Fruit fly (Drosophila melanogaster) whole organism, wandering third instar larva: ENCODE results near the gene puc.

ENCODE experiments used
- Abd-B ChIP-seq: fragments of >200 bp; optimal IDR thresholded peaks from 2 replicates; lab custom pipeline; 2017; ENCODE audit warnings: missing biosample characterization, missing genetic modification characterization
- CG32264 ChIP-seq: fragments of 200-800 bp; sonication (Bioruptor generic); optimal IDR thresholded peaks from 2 replicates; lab custom pipeline; 2016; ENCODE audit warnings: missing biosample characterization, missing genetic modification characterization
- CG9705 ChIP-seq: fragments of 200-800 bp; sonication (Bioruptor generic); optimal IDR thresholded peaks from 2 replicates; lab custom pipeline; 2018; ENCODE audit warnings: missing biosample characterization, mild to moderate bottlenecking, missing genetic modification characterization
- CrebA ChIP-seq: fragments of 200-800 bp; sonication (Bioruptor generic); optimal IDR thresholded peaks from 2 replicates; lab custom pipeline; 2016; ENCODE audit warnings: missing biosample characterization, mild to moderate bottlenecking, missing genetic modification characterization, borderline replicate concordance
- Dfd ChIP-seq: fragments of >200 bp; optimal IDR thresholded peaks from 2 replicates; lab custom pipeline; 2017; ENCODE audit warnings: missing biosample characterization, missing genetic modification characterization
- Dif ChIP-seq: fragments of 200-275, 200-300 bp; sonication (Bioruptor generic); optimal IDR thresholded peaks from 2 replicates; lab custom pipeline; 2018; ENCODE audit warnings: missing biosample characterization, missing genetic modification characterization; ENCODE audit not compliant: partially characterized antibody
- GATAd ChIP-seq: sonication (Bioruptor generic); optimal IDR thresholded peaks from 2 replicates; lab custom pipeline; 2016; ENCODE audit warnings: missing biosample characterization, missing genetic modification characterization
- Hnf4 ChIP-seq: fragments of 200-800 bp; sonication (Bioruptor generic); optimal IDR thresholded peaks from 2 replicates; lab custom pipeline; 2016; ENCODE audit warnings: missing biosample characterization, mild to moderate bottlenecking, missing genetic modification characterization
- Hr78 ChIP-seq: fragments of >200 bp; optimal IDR thresholded peaks from 2 replicates; lab custom pipeline; 2017; ENCODE audit warnings: missing biosample characterization, missing genetic modification characterization
- Hr83 ChIP-seq: fragments of 200-300 bp; sonication (Bioruptor generic); optimal IDR thresholded peaks from 2 replicates; lab custom pipeline; 2016; ENCODE audit warnings: missing biosample characterization, mild to moderate bottlenecking, missing genetic modification characterization, moderate library complexity; ENCODE audit not compliant: poor library complexity, severe bottlenecking
- Jra ChIP-seq: sonication (Bioruptor generic); optimal IDR thresholded peaks from 2 replicates; lab custom pipeline; 2016; ENCODE audit warnings: missing biosample characterization, missing genetic modification characterization
- Mio ChIP-seq: sonication (Bioruptor generic); optimal IDR thresholded peaks from 2 replicates; lab custom pipeline; 2016; ENCODE audit warnings: missing biosample characterization, missing genetic modification characterization
- Myc ChIP-seq: fragments of >200 bp; optimal IDR thresholded peaks from 2 replicates; lab custom pipeline; 2017
- N ChIP-seq: fragments of >200 bp; optimal IDR thresholded peaks from 2 replicates; lab custom pipeline; 2018; ENCODE audit warnings: missing biosample characterization, missing external identifiers, missing genetic modification characterization
- OdsH ChIP-seq: fragments of 200-800 bp; sonication (Bioruptor generic); optimal IDR thresholded peaks from 2 replicates; lab custom pipeline; 2016; ENCODE audit warnings: missing biosample characterization, mild to moderate bottlenecking, missing genetic modification characterization
- Rel ChIP-seq, 2 experiments: fragments of 200-800 bp; sonication (Bioruptor generic) in 1 of 2; optimal IDR thresholded peaks; 2 replicates in 1 of 2; 3 replicates in 1 of 2; lab custom pipeline; 2016 to 2019; ENCODE audit warnings: mild to moderate bottlenecking in 2 of 2, missing biosample characterization in 2 of 2, missing genetic modification characterization in 2 of 2, moderate library complexity in 1 of 2
- Sp1 ChIP-seq: fragments of 200-800 bp; sonication (Bioruptor generic); optimal IDR thresholded peaks from 3 replicates; lab custom pipeline; 2019; ENCODE audit warnings: missing biosample characterization, mild to moderate bottlenecking, missing genetic modification characterization, moderate library complexity
- Vsx2 ChIP-seq: fragments of 200-300, 225-300 bp; sonication (Bioruptor generic); optimal IDR thresholded peaks from 2 replicates; lab custom pipeline; 2018; ENCODE audit warnings: missing biosample characterization, missing genetic modification characterization; ENCODE audit not compliant: partially characterized antibody
- br ChIP-seq: fragments of 200-800 bp; sonication (Bioruptor generic); optimal IDR thresholded peaks from 2 replicates; lab custom pipeline; 2016; ENCODE audit warnings: missing biosample characterization, missing genetic modification characterization
- brk ChIP-seq: fragments of 200-800 bp; sonication (Bioruptor generic); optimal IDR thresholded peaks from 2 replicates; lab custom pipeline; 2016; ENCODE audit warnings: missing biosample characterization, mild to moderate bottlenecking, missing genetic modification characterization
- dl ChIP-seq, 2 experiments: fragments of 175-275, 200-275 bp in 1 of 2; fragments of 200-275 bp in 1 of 2; sonication (Bioruptor generic); optimal IDR thresholded peaks; lab custom pipeline; 2018; ENCODE audit warnings: mild to moderate bottlenecking in 2 of 2, missing biosample characterization in 2 of 2, missing genetic modification characterization in 2 of 2, moderate library complexity in 2 of 2; ENCODE audit not compliant: partially characterized antibody in 2 of 2, insufficient read depth in 1 of 2
- dmrt93B ChIP-seq: fragments of 200-800 bp; sonication (Bioruptor generic); optimal IDR thresholded peaks from 2 replicates; lab custom pipeline; 2018; ENCODE audit warnings: missing biosample characterization, mild to moderate bottlenecking, missing genetic modification characterization
- dsf ChIP-seq: sonication (Bioruptor generic); optimal IDR thresholded peaks from 2 replicates; lab custom pipeline; 2016; ENCODE audit warnings: missing biosample characterization, missing genetic modification characterization, borderline replicate concordance
- foxo ChIP-seq, 2 experiments: fragments of 200-800 bp; sonication (Bioruptor generic); optimal IDR thresholded peaks; 2 replicates in 1 of 2; 3 replicates in 1 of 2; lab custom pipeline; 2016 to 2017; ENCODE audit warnings: missing biosample characterization in 2 of 2, missing genetic modification characterization in 2 of 2
- h ChIP-seq: fragments of 200-800 bp; sonication (Bioruptor generic); optimal IDR thresholded peaks from 3 replicates; lab custom pipeline; 2016; ENCODE audit warnings: missing biosample characterization, mild to moderate bottlenecking, missing genetic modification characterization
- jim ChIP-seq: fragments of 175-275, 200-325 bp; sonication (Bioruptor generic); optimal IDR thresholded peaks from 2 replicates; lab custom pipeline; 2016; ENCODE audit warnings: missing biosample characterization, mild to moderate bottlenecking, missing genetic modification characterization
- lola ChIP-seq: fragments of >200 bp; optimal IDR thresholded peaks from 2 replicates; lab custom pipeline; 2017; ENCODE audit warnings: missing biosample characterization, missing genetic modification characterization
- pan ChIP-seq: fragments of >200 bp; optimal IDR thresholded peaks from 2 replicates; lab custom pipeline; 2017
- psq ChIP-seq: fragments of 200-800 bp; sonication (Bioruptor generic); optimal IDR thresholded peaks from 3 replicates; lab custom pipeline; 2017; ENCODE audit warnings: missing biosample characterization, mild to moderate bottlenecking, missing genetic modification characterization, moderate library complexity
- rgr ChIP-seq: fragments of 200-800 bp; sonication (Bioruptor generic); optimal IDR thresholded peaks from 3 replicates; lab custom pipeline; 2016; ENCODE audit warnings: missing biosample characterization, mild to moderate bottlenecking, missing genetic modification characterization
- sage ChIP-seq: fragments of 200-800 bp; sonication (Bioruptor generic); optimal IDR thresholded peaks from 2 replicates; lab custom pipeline; 2016; ENCODE audit warnings: missing biosample characterization, mild to moderate bottlenecking, missing genetic modification characterization
- tai ChIP-seq: sonication (Bioruptor generic); optimal IDR thresholded peaks from 2 replicates; lab custom pipeline; 2016; ENCODE audit warnings: missing biosample characterization, missing genetic modification characterization
- usp ChIP-seq: fragments of >200 bp; optimal IDR thresholded peaks from 2 replicates; lab custom pipeline; 2017; ENCODE audit warnings: missing biosample characterization, missing genetic modification characterization

The puc gene

DNA sequence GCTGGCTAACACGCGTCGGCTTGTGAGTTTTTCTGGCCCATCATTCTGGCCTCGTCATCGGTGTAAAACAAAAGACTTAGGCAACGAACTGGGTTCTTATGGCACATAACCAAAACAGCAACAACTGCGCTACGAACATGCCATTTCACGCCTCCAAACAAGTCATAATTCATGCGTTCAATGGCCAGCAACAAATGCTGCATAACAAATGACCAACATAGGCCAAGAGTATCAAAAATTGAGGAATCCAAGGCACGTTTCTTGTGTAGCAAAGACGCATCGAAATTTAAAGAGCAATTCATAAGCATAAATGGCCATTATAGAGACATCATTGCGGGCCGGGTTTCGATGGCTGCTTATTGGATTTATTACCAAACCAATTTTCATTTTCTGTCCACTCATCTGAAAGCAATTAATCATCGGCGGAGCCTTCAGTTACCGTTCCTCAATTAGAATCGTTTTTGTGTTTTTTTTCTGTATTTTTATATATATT lies 41.8 kb downstream of the puc start:
- TF ChIP-seq N (no peak), GATAd (GFP tag; lab: Kevin White, UChicago) (no peak), Vsx2 (GFP tag; lab: Kevin White, UChicago) (no peak), rgr (GFP tag; lab: Kevin White, UChicago) (no peak), dmrt93B (no peak), Dif (GFP tag; lab: Kevin White, UChicago) (no peak)

DNA sequence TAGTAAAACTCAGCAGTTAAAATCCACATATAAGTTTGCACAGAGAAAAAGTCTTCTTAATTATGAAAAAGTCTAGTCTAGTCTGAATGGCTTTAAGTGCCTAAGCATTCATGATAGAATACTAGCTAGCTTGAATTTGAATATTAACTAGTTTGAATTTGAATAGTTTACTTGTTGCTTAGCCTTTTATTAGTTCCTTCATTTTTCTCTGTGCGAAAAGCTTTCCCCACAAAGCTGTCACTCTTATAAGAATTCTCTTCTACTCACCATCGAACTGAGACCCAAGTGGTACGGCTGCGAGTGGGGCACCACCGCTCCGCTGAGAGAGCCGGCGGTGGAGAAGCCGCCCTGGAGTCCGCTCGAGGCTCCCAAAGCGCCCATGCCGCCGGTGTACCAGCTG lies 43.9 kb downstream of the puc start:
- TF ChIP-seq Jra (GFP tag; lab: Kevin White, UChicago) (no peak), Mio (GFP tag; lab: Kevin White, UChicago) (no peak), Hr83 (GFP tag; lab: Kevin White, UChicago) (no peak), OdsH (GFP tag; lab: Kevin White, UChicago) (no peak)

- TF ChIP-seq tai (GFP tag; lab: Kevin White, UChicago) = no peak
- no peak for TF ChIP-seq Rel (GFP tag; optimal IDR thresholded peaks at IDR 0.05; lab: Kevin White, UChicago)
- peak; percentile 71 for TF ChIP-seq Rel (tag; optimal IDR thresholded peaks at IDR 0.05; lab: Kevin White, UChicago)
Measured at dm6 chr3R:8149995-8150394, 44.9 kb downstream of the puc start.

- TF ChIP-seq foxo (GFP tag; optimal IDR thresholded peaks at IDR 0.05; lab: Kevin White, UChicago) (no peak), OdsH (GFP tag; lab: Kevin White, UChicago) (no peak), br (GFP tag; lab: Kevin White, UChicago) (no peak), brk (GFP tag; lab: Kevin White, UChicago) (no peak), GATAd (GFP tag; lab: Kevin White, UChicago) (no peak), psq (GFP tag; lab: Kevin White, UChicago) (no peak), tai (GFP tag; lab: Kevin White, UChicago) (no peak)
Measured at dm6 chr3R:8151163-8151562, 46.0 kb downstream of the puc start.

DNA sequence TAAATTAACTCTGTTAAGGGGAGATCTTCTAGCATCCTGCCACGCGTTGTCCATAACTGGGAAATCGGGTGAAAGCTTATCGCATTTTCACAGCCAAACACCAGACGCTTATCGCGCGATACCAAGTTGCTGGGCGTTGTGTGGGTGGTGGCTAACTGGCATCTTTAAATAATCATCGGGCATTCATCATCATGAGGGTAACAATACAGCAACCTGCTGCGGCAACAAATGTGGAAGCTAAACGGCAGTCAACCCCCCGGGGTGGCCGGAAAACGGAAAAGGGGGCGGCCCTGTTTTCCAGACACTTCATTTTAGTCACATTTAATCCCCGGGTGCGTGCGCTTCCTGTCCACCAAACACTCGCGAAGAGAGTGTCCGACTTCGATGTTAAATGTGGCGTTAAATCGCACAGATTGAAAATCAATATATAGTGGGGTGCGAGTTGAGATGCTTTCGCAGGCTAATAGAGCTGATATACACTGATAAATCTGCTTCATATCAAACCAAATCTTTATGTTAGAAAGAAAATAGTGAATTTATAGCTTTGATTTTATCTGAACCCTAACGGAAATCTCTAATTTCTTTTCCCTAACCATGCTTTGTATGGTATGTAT lies 47.6 kb downstream of the puc start:
- TF ChIP-seq Hr78 (no peak), Sp1 (GFP tag; lab: Kevin White, UChicago) (no peak), N (no peak), tai (GFP tag; lab: Kevin White, UChicago) (no peak), psq (GFP tag; lab: Kevin White, UChicago) (no peak), Dif (GFP tag; lab: Kevin White, UChicago) (no peak), Jra (GFP tag; lab: Kevin White, UChicago) (no peak), GATAd (GFP tag; lab: Kevin White, UChicago) (no peak), dsf (GFP tag; lab: Kevin White, UChicago) (no peak), CG32264 (GFP tag; lab: Kevin White, UChicago) (no peak), Hr83 (GFP tag; lab: Kevin White, UChicago) (no peak), Myc (lab: Kevin White, UChicago) (no peak), jim (GFP tag; lab: Kevin White, UChicago) (no peak), CrebA (no peak), Dfd (no peak), foxo (GFP tag; optimal IDR thresholded peaks at IDR 0.05; lab: Kevin White, UChicago) (no peak)

dm6 chr3R:8153958-8154606 lies 49.0 kb downstream of the puc start:
- peak; percentile 66 for TF ChIP-seq sage
- TF ChIP-seq rgr (GFP tag; lab: Kevin White, UChicago) = peak; percentile 78
- peak; percentile 87 for TF ChIP-seq brk (GFP tag; lab: Kevin White, UChicago)
- no peak for TF ChIP-seq pan (lab: Kevin White, UChicago)
- TF ChIP-seq dl (GFP tag; optimal IDR thresholded peaks at IDR 0.05; lab: Kevin White, UChicago; ENCODE audit: insufficient read depth in 1 of 2, partially characterized antibody in 2 of 2) = no peak
- TF ChIP-seq Rel (GFP tag; optimal IDR thresholded peaks at IDR 0.05; lab: Kevin White, UChicago) = peak; percentile 32
- no peak for TF ChIP-seq Rel (tag; optimal IDR thresholded peaks at IDR 0.05; lab: Kevin White, UChicago)
- no peak for TF ChIP-seq Dif (GFP tag; lab: Kevin White, UChicago)
- TF ChIP-seq Vsx2 (GFP tag; lab: Kevin White, UChicago) = no peak
- TF ChIP-seq CG9705 = no peak
- peak in 1 of 2 experiments; percentile 81 for TF ChIP-seq foxo (GFP tag; optimal IDR thresholded peaks at IDR 0.05; lab: Kevin White, UChicago)
- no peak for TF ChIP-seq Abd-B (GFP tag; lab: Kevin White, UChicago)
- TF ChIP-seq Dfd = no peak
- TF ChIP-seq h (GFP tag; lab: Kevin White, UChicago) = peak; percentile 73
- no peak for TF ChIP-seq N
- peak; percentile 16 for TF ChIP-seq tai (GFP tag; lab: Kevin White, UChicago)
- TF ChIP-seq Myc (lab: Kevin White, UChicago) = no peak
- TF ChIP-seq Hr78 = no peak
- peak; percentile 65 for TF ChIP-seq Hnf4 (GFP tag; lab: Kevin White, UChicago)
- peak; percentile 73 for TF ChIP-seq Sp1 (GFP tag; lab: Kevin White, UChicago)
- peak; percentile 80 for TF ChIP-seq OdsH (GFP tag; lab: Kevin White, UChicago)
- peak; percentile 55 for TF ChIP-seq dmrt93B
- no peak for TF ChIP-seq CrebA
- TF ChIP-seq lola (GFP tag; lab: Kevin White, UChicago) = no peak
- TF ChIP-seq usp = no peak
